Worm (Caenorhabditis elegans) whole organism, early embryonic: Measurements from ENCODE around the gene myo-2.

ENCODE experiments used
- B0310.2 ChIP-seq: sonication (generic microtip); optimal IDR thresholded peaks from 2 replicates; lab custom pipeline; 2016; ENCODE audit warnings: mild to moderate bottlenecking, missing genetic modification characterization, missing compliant biosample characterization
- F13C5.2 ChIP-seq: sonication (generic microtip); optimal IDR thresholded peaks from 2 replicates; lab custom pipeline; 2017; ENCODE audit warnings: mild to moderate bottlenecking, missing genetic modification characterization, inconsistent platforms, missing compliant biosample characterization
- aly-1 ChIP-seq: sonication (generic microtip); optimal IDR thresholded peaks from 2 replicates; lab custom pipeline; 2016; ENCODE audit warnings: missing genetic modification characterization, missing compliant biosample characterization
- ama-1 ChIP-seq: fragments of 150-350 bp; optimal IDR thresholded peaks from 2 replicates; lab custom pipeline; 2014
- ceh-13 ChIP-seq: fragments of 200-800 bp; sonication (Bioruptor generic); optimal IDR thresholded peaks from 2 replicates; lab custom pipeline; 2018; ENCODE audit warnings: mild to moderate bottlenecking, missing genetic modification characterization, missing compliant biosample characterization
- ceh-36 ChIP-seq: sonication (generic microtip); optimal IDR thresholded peaks from 2 replicates; lab custom pipeline; 2016; ENCODE audit warnings: missing genetic modification characterization, inconsistent platforms, missing compliant biosample characterization
- ets-7 ChIP-seq: sonication (generic microtip); optimal IDR thresholded peaks from 2 replicates; lab custom pipeline; 2016; ENCODE audit warnings: missing genotype, missing genetic modification characterization, missing compliant biosample characterization
- flt-1 ChIP-seq: fragments of 200-800 bp; sonication (Bioruptor generic); IDR thresholded peaks from 2 replicates; pipeline ENCODE4 v1.3.6; 2022; ENCODE audit warnings: missing genetic modification characterization, missing compliant biosample characterization
- hmbx-1 ChIP-seq: sonication (generic microtip); optimal IDR thresholded peaks from 2 replicates; lab custom pipeline; 2016; ENCODE audit warnings: mild to moderate bottlenecking, missing genetic modification characterization, missing compliant biosample characterization
- hmg-4 ChIP-seq: fragments of 200-800 bp; sonication (Bioruptor generic); optimal IDR thresholded peaks from 2 replicates; lab custom pipeline; 2018; ENCODE audit warnings: mild to moderate bottlenecking, missing genetic modification characterization, missing compliant biosample characterization
- hnd-1 ChIP-seq: sonication (generic microtip); optimal IDR thresholded peaks from 2 replicates; lab custom pipeline; 2016; ENCODE audit warnings: missing genetic modification characterization, missing compliant biosample characterization
- pes-1 ChIP-seq: fragments of 200-800 bp; sonication (Bioruptor generic); IDR thresholded peaks from 2 replicates; pipeline ENCODE4 v1.3.6; 2022; ENCODE audit warnings: missing genetic modification reagents, missing genetic modification characterization, missing compliant biosample characterization
- scrt-1 ChIP-seq: fragments of 200-800 bp; sonication (Bioruptor generic); IDR thresholded peaks from 2 replicates; pipeline ENCODE4 v1.3.6; 2022; ENCODE audit warnings: missing genetic modification characterization, missing compliant biosample characterization
- sea-1 ChIP-seq: fragments of 200-800 bp; sonication (Bioruptor generic); conservative IDR thresholded peaks from 2 replicates; pipeline ENCODE4 v1.3.6; 2022; ENCODE audit warnings: missing genetic modification characterization, missing compliant biosample characterization
- tbx-11 ChIP-seq: fragments of 200-800 bp; sonication (Bioruptor generic); IDR thresholded peaks from 2 replicates; pipeline ENCODE4 v1.3.6; 2022; ENCODE audit warnings: missing genetic modification characterization, missing compliant biosample characterization
- tbx-37 ChIP-seq: fragments of 200-800 bp; sonication (Bioruptor generic); conservative IDR thresholded peaks from 2 replicates; pipeline ENCODE4 v1.3.6; 2022; ENCODE audit warnings: missing genetic modification reagents, missing genetic modification characterization, missing compliant biosample characterization
- tra-4 ChIP-seq: sonication (generic microtip); optimal IDR thresholded peaks from 2 replicates; lab custom pipeline; 2017; ENCODE audit warnings: missing genetic modification characterization, missing compliant biosample characterization

The myo-2 gene

ce11 chrX:12515596-12516481 is 48.0 kb downstream of the myo-2 start:
- TF ChIP-seq ets-7 (no peak), flt-1 (GFP tag; lab: Robert Waterston, UW) (no peak), tra-4 (tag; lab: Kevin White, UChicago) (no peak), ceh-36 (tag; lab: Kevin White, UChicago) (no peak), scrt-1 (GFP tag; lab: Robert Waterston, UW) (no peak), ceh-13 (GFP tag; lab: Kevin White, UChicago) (no peak), B0310.2 (tag; lab: Kevin White, UChicago) (no peak), hmbx-1 (tag; lab: Kevin White, UChicago) (no peak), pes-1 (GFP tag; lab: Robert Waterston, UW) (no peak), sea-1 (GFP tag; lab: Robert Waterston, UW) (no peak), ama-1 (lab: Kevin White, UChicago) (no peak), hnd-1 (tag; lab: Kevin White, UChicago) (no peak), F13C5.2 (tag; lab: Kevin White, UChicago) (no peak), aly-1 (tag; lab: Kevin White, UChicago) (no peak), hmg-4 (GFP tag; lab: Kevin White, UChicago) (no peak), tbx-37 (GFP tag; lab: Robert Waterston, UW) (no peak), tbx-11 (no peak)

- no peak for TF ChIP-seq tbx-11
Measured at ce11 chrX:12516482-12516826, 48.6 kb downstream of the myo-2 start.

ce11 chrX:12517307-12517706 is 49.4 kb downstream of the myo-2 start:
- TF ChIP-seq scrt-1 (GFP tag; lab: Robert Waterston, UW) (no peak), hmg-4 (GFP tag; lab: Kevin White, UChicago) (no peak), ets-7 (no peak), tbx-37 (GFP tag; lab: Robert Waterston, UW) (no peak), hnd-1 (tag; lab: Kevin White, UChicago) (no peak), B0310.2 (tag; lab: Kevin White, UChicago) (no peak), ceh-36 (tag; lab: Kevin White, UChicago) (no peak), aly-1 (tag; lab: Kevin White, UChicago) (no peak), ceh-13 (GFP tag; lab: Kevin White, UChicago) (no peak), ama-1 (lab: Kevin White, UChicago) (no peak), flt-1 (GFP tag; lab: Robert Waterston, UW) (no peak), pes-1 (GFP tag; lab: Robert Waterston, UW) (no peak), F13C5.2 (tag; lab: Kevin White, UChicago) (no peak), tra-4 (tag; lab: Kevin White, UChicago) (no peak), hmbx-1 (tag; lab: Kevin White, UChicago) (no peak), tbx-11 (no peak), sea-1 (GFP tag; lab: Robert Waterston, UW) (no peak)

- no peak for TF ChIP-seq hmg-4 (GFP tag; lab: Kevin White, UChicago)
- TF ChIP-seq scrt-1 (GFP tag; lab: Robert Waterston, UW): no peak
- no peak for TF ChIP-seq sea-1 (GFP tag; lab: Robert Waterston, UW)
- TF ChIP-seq ets-7: no peak
Measured at ce11 chrX:12517886-12518285, 50.0 kb downstream of the myo-2 start.

ce11 chrX:12518469-12518868 is 50.6 kb downstream of the myo-2 start:
- TF ChIP-seq tbx-11 (no peak), ets-7 (no peak), hmbx-1 (tag; lab: Kevin White, UChicago) (no peak), tbx-37 (GFP tag; lab: Robert Waterston, UW) (no peak), ceh-36 (tag; lab: Kevin White, UChicago) (no peak), hnd-1 (tag; lab: Kevin White, UChicago) (no peak), hmg-4 (GFP tag; lab: Kevin White, UChicago) (no peak), pes-1 (GFP tag; lab: Robert Waterston, UW) (no peak), flt-1 (GFP tag; lab: Robert Waterston, UW) (no peak), ceh-13 (GFP tag; lab: Kevin White, UChicago) (no peak), B0310.2 (tag; lab: Kevin White, UChicago) (no peak), scrt-1 (GFP tag; lab: Robert Waterston, UW) (no peak), F13C5.2 (tag; lab: Kevin White, UChicago) (no peak), aly-1 (tag; lab: Kevin White, UChicago) (no peak), tra-4 (tag; lab: Kevin White, UChicago) (no peak)

ce11 chrX:12518982-12519381 is 51.1 kb downstream of the myo-2 start:
- TF ChIP-seq ceh-36 (tag; lab: Kevin White, UChicago): no peak
- TF ChIP-seq tbx-11: no peak
- TF ChIP-seq hmg-4 (GFP tag; lab: Kevin White, UChicago): no peak
- TF ChIP-seq flt-1 (GFP tag; lab: Robert Waterston, UW): no peak
- TF ChIP-seq F13C5.2 (tag; lab: Kevin White, UChicago): no peak
- no peak for TF ChIP-seq hmbx-1 (tag; lab: Kevin White, UChicago)
- no peak for TF ChIP-seq scrt-1 (GFP tag; lab: Robert Waterston, UW)
- TF ChIP-seq ets-7: no peak

- no peak for TF ChIP-seq aly-1 (tag; lab: Kevin White, UChicago)
- no peak for TF ChIP-seq ets-7
- no peak for TF ChIP-seq tbx-37 (GFP tag; lab: Robert Waterston, UW)
- no peak for TF ChIP-seq ceh-13 (GFP tag; lab: Kevin White, UChicago)
- TF ChIP-seq F13C5.2 (tag; lab: Kevin White, UChicago): no peak
- no peak for TF ChIP-seq pes-1 (GFP tag; lab: Robert Waterston, UW)
- no peak for TF ChIP-seq tbx-11
- TF ChIP-seq sea-1 (GFP tag; lab: Robert Waterston, UW): no peak
- no peak for TF ChIP-seq hmbx-1 (tag; lab: Kevin White, UChicago)
- no peak for TF ChIP-seq ceh-36 (tag; lab: Kevin White, UChicago)
- TF ChIP-seq scrt-1 (GFP tag; lab: Robert Waterston, UW): no peak
Measured at ce11 chrX:12523071-12523483, 55.2 kb downstream of the myo-2 start.
